Fruit fly (Drosophila melanogaster) whole organism, embryonic: ENCODE data around the gene Ir25a.

Experiments
- CG10209 ChIP-seq: fragments of 200-800 bp; sonication (Bioruptor generic); optimal IDR thresholded peaks from 3 replicates; lab custom pipeline; 2017; ENCODE audit warnings: missing biosample characterization, mild to moderate bottlenecking, missing genetic modification characterization, missing genetic modification reagents
- CG10431 ChIP-seq: fragments of 200-800 bp; sonication (Bioruptor generic); optimal IDR thresholded peaks from 3 replicates; lab custom pipeline; 2018; ENCODE audit warnings: missing biosample characterization, mild to moderate bottlenecking, missing genetic modification characterization
- CG11560 ChIP-seq: fragments of 200-800 bp; sonication (Bioruptor generic); IDR thresholded peaks from 3 replicates; pipeline ENCODE4 v1.3.6; 2022; ENCODE audit warnings: missing biosample characterization, missing genetic modification characterization
- CG12299 ChIP-seq: fragments of 200-800 bp; sonication (Bioruptor generic); optimal IDR thresholded peaks from 2 replicates; lab custom pipeline; 2018; ENCODE audit warnings: missing biosample characterization, mild to moderate bottlenecking, missing genetic modification characterization
- CG12659 ChIP-seq: fragments of 200-800 bp; sonication (Bioruptor generic); optimal IDR thresholded peaks from 3 replicates; lab custom pipeline; 2017; ENCODE audit warnings: mild to moderate bottlenecking, missing biosample characterization, missing genetic modification reagents, missing genetic modification characterization
- CG13424 ChIP-seq: fragments of 200-800 bp; sonication (Bioruptor generic); optimal IDR thresholded peaks from 2 replicates; lab custom pipeline; 2019; ENCODE audit warnings: missing biosample characterization, mild to moderate bottlenecking, missing genetic modification characterization, moderate library complexity
- CG14441 ChIP-seq: fragments of 200-800 bp; sonication (Bioruptor generic); IDR thresholded peaks from 2 replicates; pipeline ENCODE4 v1.3.6; 2022; ENCODE audit warnings: missing biosample characterization, missing genetic modification characterization
- CG15011 ChIP-seq: fragments of 200-800 bp; sonication (Bioruptor generic); optimal IDR thresholded peaks from 3 replicates; lab custom pipeline; 2018; ENCODE audit warnings: missing biosample characterization, mild to moderate bottlenecking, missing genetic modification characterization
- CG1529 ChIP-seq: fragments of 200-800 bp; sonication (Bioruptor generic); optimal IDR thresholded peaks from 3 replicates; lab custom pipeline; 2018; ENCODE audit warnings: missing biosample characterization, missing genetic modification characterization
- CG16813 ChIP-seq: fragments of 200-800 bp; sonication (Bioruptor generic); IDR thresholded peaks from 3 replicates; pipeline ENCODE4 v1.3.6; 2022; ENCODE audit warnings: missing biosample characterization, missing genetic modification characterization; ENCODE audit not compliant: partially characterized antibody
- CG31441 ChIP-seq: fragments of 200-800 bp; sonication (Bioruptor generic); IDR thresholded peaks from 2 replicates; pipeline ENCODE4 v1.3.6; 2022; ENCODE audit warnings: missing biosample characterization, missing genetic modification characterization
- CG3995 ChIP-seq: fragments of 200-800 bp; sonication (Bioruptor generic); optimal IDR thresholded peaks from 3 replicates; lab custom pipeline; 2016; ENCODE audit warnings: missing biosample characterization, missing genetic modification characterization
- CG43689 ChIP-seq: fragments of 200-800 bp; sonication (Bioruptor generic); IDR thresholded peaks from 2 replicates; pipeline ENCODE4 v1.3.6; 2022; ENCODE audit warnings: missing biosample characterization, missing genetic modification characterization
- CG4424 ChIP-seq: fragments of 200-800 bp; sonication (Bioruptor generic); optimal IDR thresholded peaks from 3 replicates; lab custom pipeline; 2016; ENCODE audit warnings: missing biosample characterization, missing genetic modification characterization
- CG5180 ChIP-seq: fragments of 200-800 bp; sonication (Bioruptor generic); optimal IDR thresholded peaks from 3 replicates; lab custom pipeline; 2017; ENCODE audit warnings: missing biosample characterization, missing genetic modification characterization, mild to moderate bottlenecking, moderate library complexity, missing genetic modification reagents
- CG6654 ChIP-seq: fragments of 200-800 bp; sonication (Bioruptor generic); optimal IDR thresholded peaks from 2 replicates; lab custom pipeline; 2017; ENCODE audit warnings: missing biosample characterization, mild to moderate bottlenecking, missing genetic modification characterization
- CG7786 ChIP-seq: fragments of 200-800 bp; sonication (Bioruptor generic); optimal IDR thresholded peaks from 2 replicates; lab custom pipeline; 2016; ENCODE audit warnings: missing biosample characterization, missing genetic modification characterization
- CG8290 ChIP-seq, 3 experiments: fragments of 200-800 bp; sonication (Bioruptor generic); optimal IDR thresholded peaks; 2 replicates each; lab custom pipeline; 2016 to 2019; ENCODE audit warnings: missing biosample characterization in 3 of 3, missing genetic modification characterization in 3 of 3, mild to moderate bottlenecking in 2 of 3, moderate library complexity in 1 of 3
- CG8359 ChIP-seq: fragments of 200-800 bp; sonication (Bioruptor generic); optimal IDR thresholded peaks from 2 replicates; lab custom pipeline; 2017; ENCODE audit warnings: missing biosample characterization, mild to moderate bottlenecking, missing genetic modification characterization, borderline replicate concordance
- CG8765 ChIP-seq: fragments of 200-800 bp; sonication (Bioruptor generic); IDR thresholded peaks from 2 replicates; pipeline ENCODE4 v1.3.6; 2022; ENCODE audit warnings: missing biosample characterization, missing genetic modification characterization
- CG9932 ChIP-seq: fragments of 200-800 bp; sonication (Bioruptor generic); IDR thresholded peaks from 2 replicates; pipeline ENCODE4 v1.3.6; 2022; ENCODE audit warnings: missing biosample characterization, missing genetic modification characterization
- CHES-1-like ChIP-seq: fragments of 200-800 bp; sonication (Bioruptor generic); optimal IDR thresholded peaks from 2 replicates; lab custom pipeline; 2016; ENCODE audit warnings: missing biosample characterization, missing genetic modification characterization
- Ets97D ChIP-seq: fragments of 200-800 bp; sonication (Bioruptor generic); optimal IDR thresholded peaks from 3 replicates; lab custom pipeline; 2016; ENCODE audit warnings: missing biosample characterization, missing genetic modification characterization
- Fer3 ChIP-seq: fragments of 200-800 bp; sonication (Bioruptor generic); optimal IDR thresholded peaks from 2 replicates; lab custom pipeline; 2018; ENCODE audit warnings: missing biosample characterization, mild to moderate bottlenecking, missing genetic modification characterization, moderate library complexity
- H2.0 ChIP-seq: fragments of 200-800 bp; sonication (Bioruptor generic); IDR thresholded peaks from 2 replicates; pipeline ENCODE4 v1.3.6; 2022; ENCODE audit warnings: missing biosample characterization, missing genetic modification characterization
- MBD-R2 ChIP-seq: fragments of 200-800 bp; sonication (Bioruptor generic); IDR thresholded peaks from 2 replicates; pipeline ENCODE4 v1.3.6; 2022; ENCODE audit warnings: missing biosample characterization, missing genetic modification characterization
- Meics ChIP-seq: fragments of 200-800 bp; sonication (Bioruptor generic); optimal IDR thresholded peaks from 2 replicates; lab custom pipeline; 2017; ENCODE audit warnings: missing biosample characterization, mild to moderate bottlenecking, missing genetic modification characterization
- Mrtf ChIP-seq: fragments of 200-800 bp; sonication (Bioruptor generic); IDR thresholded peaks from 3 replicates; pipeline ENCODE4 v1.3.6; 2022; ENCODE audit warnings: missing biosample characterization, missing genetic modification characterization
- Myb ChIP-seq: fragments of 200-800 bp; sonication (Bioruptor generic); optimal IDR thresholded peaks from 2 replicates; lab custom pipeline; 2016; ENCODE audit warnings: missing biosample characterization, missing genetic modification characterization
- PHDP ChIP-seq: fragments of 200-800 bp; sonication (Bioruptor generic); optimal IDR thresholded peaks from 3 replicates; lab custom pipeline; 2018; ENCODE audit warnings: missing biosample characterization, mild to moderate bottlenecking, missing genetic modification characterization, moderate library complexity
- Spps ChIP-seq: fragments of 200-800 bp; sonication (Bioruptor generic); optimal IDR thresholded peaks from 2 replicates; lab custom pipeline; 2018; ENCODE audit warnings: missing biosample characterization, mild to moderate bottlenecking, missing genetic modification characterization
- Ssrp ChIP-seq: fragments of 200-800 bp; sonication (Bioruptor generic); optimal IDR thresholded peaks from 2 replicates; lab custom pipeline; 2018; ENCODE audit warnings: missing biosample characterization, mild to moderate bottlenecking, missing genetic modification characterization, moderate library complexity
- ac ChIP-seq: fragments of 200-800 bp; sonication (Bioruptor generic); optimal IDR thresholded peaks from 3 replicates; lab custom pipeline; 2017; ENCODE audit warnings: missing biosample characterization, mild to moderate bottlenecking, missing genetic modification characterization
- al ChIP-seq: fragments of 200-800 bp; sonication (Bioruptor generic); IDR thresholded peaks from 2 replicates; pipeline ENCODE4 v1.3.6; 2022; ENCODE audit warnings: missing biosample characterization, missing genetic modification characterization
- ase ChIP-seq: fragments of 200-800 bp; sonication (Bioruptor generic); IDR thresholded peaks from 3 replicates; pipeline ENCODE4 v1.3.6; 2022; ENCODE audit warnings: missing biosample characterization, missing genetic modification characterization
- dm ChIP-seq: fragments of 200-800 bp; sonication (Bioruptor generic); optimal IDR thresholded peaks from 3 replicates; lab custom pipeline; 2016; ENCODE audit warnings: missing biosample characterization, missing genetic modification characterization
- fd96Cb ChIP-seq: fragments of 200-800 bp; sonication (Bioruptor generic); optimal IDR thresholded peaks from 2 replicates; lab custom pipeline; 2018; ENCODE audit warnings: missing biosample characterization, mild to moderate bottlenecking, missing genetic modification characterization, moderate library complexity
- ftz-f1 ChIP-seq: fragments of 200-800 bp; sonication (Bioruptor generic); optimal IDR thresholded peaks from 2 replicates; lab custom pipeline; 2016; ENCODE audit warnings: missing biosample characterization, missing genetic modification characterization
- gem ChIP-seq: fragments of 200-800 bp; sonication (Bioruptor generic); optimal IDR thresholded peaks from 2 replicates; lab custom pipeline; 2019; ENCODE audit warnings: missing biosample characterization, mild to moderate bottlenecking, missing genetic modification characterization, moderate library complexity
- jigr1 ChIP-seq: fragments of 200-800 bp; sonication (Bioruptor generic); IDR thresholded peaks from 3 replicates; pipeline ENCODE4 v1.3.6; 2022; ENCODE audit warnings: missing biosample characterization, missing genetic modification characterization
- lbe ChIP-seq: fragments of 200-800 bp; sonication (Bioruptor generic); optimal IDR thresholded peaks from 2 replicates; lab custom pipeline; 2016; ENCODE audit warnings: missing biosample characterization, mild to moderate bottlenecking, missing genetic modification characterization
- lola ChIP-seq, 3 experiments: fragments of >200 bp in 2 of 3; fragments of 200-800 bp in 1 of 3; sonication (Bioruptor generic) in 1 of 3; optimal IDR thresholded peaks; 2 replicates each; lab custom pipeline; 2017 to 2019; ENCODE audit warnings: missing biosample characterization in 3 of 3, missing genetic modification characterization in 3 of 3, mild to moderate bottlenecking in 1 of 3, moderate library complexity in 1 of 3
- maf-S ChIP-seq: fragments of 200-800 bp; sonication (Bioruptor generic); optimal IDR thresholded peaks from 2 replicates; lab custom pipeline; 2016; ENCODE audit warnings: missing biosample characterization, missing genetic modification characterization
- otp ChIP-seq: fragments of 200-800 bp; sonication (Bioruptor generic); IDR thresholded peaks from 3 replicates; pipeline ENCODE4, ENCODE4 v1.3.6; 2022; ENCODE audit warnings: missing biosample characterization, missing genetic modification characterization
- scrt ChIP-seq: fragments of 200-800 bp; sonication (Bioruptor generic); optimal IDR thresholded peaks from 2 replicates; lab custom pipeline; 2018; ENCODE audit warnings: missing biosample characterization, mild to moderate bottlenecking, missing genetic modification characterization, moderate library complexity
- sens-2 ChIP-seq: fragments of 200-800 bp; sonication (Bioruptor generic); IDR thresholded peaks from 2 replicates; pipeline ENCODE4 v1.3.6; 2022; ENCODE audit warnings: missing biosample characterization, missing genetic modification characterization
- so ChIP-seq: fragments of 200-800 bp; sonication (Bioruptor generic); IDR thresholded peaks from 3 replicates; pipeline ENCODE4 v1.3.6; 2022; ENCODE audit warnings: missing biosample characterization, missing genetic modification characterization
- sug ChIP-seq: fragments of 200-800 bp; optimal IDR thresholded peaks from 2 replicates; lab custom pipeline; 2019; ENCODE audit warnings: missing biosample characterization, mild to moderate bottlenecking, missing genetic modification characterization, moderate library complexity
- wor ChIP-seq: fragments of 200-800 bp; sonication (Bioruptor generic); IDR thresholded peaks from 2 replicates; pipeline ENCODE4 v1.3.6; 2022; ENCODE audit warnings: missing biosample characterization, missing genetic modification characterization

Ir25a gene

dm6 chr2L:4821319-4821717 lies 13.8 kb downstream of the Ir25a start (continued):
- TF ChIP-seq CG13424 (tag; lab: Kevin White, UChicago) (peak; percentile 73), CHES-1-like (peak; percentile 31), sens-2 (GFP tag; lab: Robert Waterston, UW) (no peak), al (GFP tag; lab: Robert Waterston, UW) (peak; percentile 51; the same call in 1 of the 2 replicates), Mrtf (peak; percentile 55; the same call in 1 of the 3 replicates), CG8290 (GFP tag; optimal IDR thresholded peaks at IDR 0.05; lab: Kevin White, UChicago) (no peak), CG8290 (tag; optimal IDR thresholded peaks at IDR 0.05; lab: Kevin White, UChicago) (peak in 1 of 2 experiments; percentile 42), lola (GFP tag; optimal IDR thresholded peaks at IDR 0.05; lab: Kevin White, UChicago) (peak in 1 of 3 experiments; percentile 57), lbe (peak; percentile 50), Ssrp (tag; lab: Kevin White, UChicago) (peak; percentile 41), CG16813 (GFP tag; lab: Robert Waterston, UW) (0 out of 3 replicates have a peak, but pooled peaks have one; percentile 42), CG14441 (GFP tag; lab: Robert Waterston, UW) (peak; percentile 54), H2.0 (GFP tag; lab: Robert Waterston, UW) (peak; percentile 64; the same call in 1 of the 2 replicates), Meics (GFP tag; lab: Kevin White, UChicago) (peak; percentile 85), CG3995 (GFP tag; lab: Kevin White, UChicago) (peak; percentile 23), CG11560 (peak; percentile 38; the same call in 1 of the 3 replicates), CG6654 (peak; percentile 18), wor (GFP tag; lab: Robert Waterston, UW) (peak; percentile 40), dm (GFP tag; lab: Kevin White, UChicago) (no peak), PHDP (tag; lab: Kevin White, UChicago) (peak; percentile 75), CG15011 (GFP tag; lab: Kevin White, UChicago) (peak; percentile 63), scrt (GFP tag; lab: Kevin White, UChicago) (peak; percentile 67), Myb (GFP tag; lab: Kevin White, UChicago) (peak; percentile 2), CG1529 (GFP tag; lab: Kevin White, UChicago) (peak; percentile 39), so (peak; percentile 79), jigr1 (GFP tag; lab: Robert Waterston, UW) (no peak; the same call in 2 of the 3 replicates), CG7786 (GFP tag; lab: Kevin White, UChicago) (no peak), ftz-f1 (GFP tag; lab: Kevin White, UChicago) (no peak), CG12659 (GFP tag; lab: Kevin White, UChicago) (peak; percentile 69), CG9932 (GFP tag; lab: Robert Waterston, UW) (peak; percentile 73), CG8765 (no peak; the same call in 1 of the 2 replicates), CG8359 (GFP tag; lab: Kevin White, UChicago) (peak; percentile 22), CG31441 (peak; percentile 82), sug (peak; percentile 50), CG4424 (GFP tag; lab: Kevin White, UChicago) (peak; percentile 50), ac (GFP tag; lab: Kevin White, UChicago) (no peak), CG10431 (GFP tag; lab: Kevin White, UChicago) (peak; percentile 1), MBD-R2 (GFP tag; lab: Robert Waterston, UW) (peak; percentile 31; the same call in 1 of the 2 replicates), Ets97D (peak; percentile 19), CG5180 (GFP tag; lab: Kevin White, UChicago) (peak; percentile 44), otp (GFP tag; lab: Robert Waterston, UW) (no peak), maf-S (GFP tag; lab: Kevin White, UChicago) (peak; percentile 19), CG12299 (peak; percentile 69), Fer3 (tag; lab: Kevin White, UChicago) (peak; percentile 78), Spps (tag; lab: Kevin White, UChicago) (no peak), gem (tag; lab: Kevin White, UChicago) (peak; percentile 82), ase (0 out of 3 replicates have a peak, but pooled peaks have one; percentile 31), CG10209 (peak; percentile 73), fd96Cb (tag; lab: Kevin White, UChicago) (peak; percentile 71), CG43689 (GFP tag; lab: Robert Waterston, UW) (peak; percentile 19; the same call in 1 of the 2 replicates)
